Worm (Caenorhabditis elegans): ENCODE measurements around the gene Y105C5B.17.
A peak's percentile ranks its signal among the peaks of the same experiment; 100 is the strongest.

Gene Y105C5B.17

DNA sequence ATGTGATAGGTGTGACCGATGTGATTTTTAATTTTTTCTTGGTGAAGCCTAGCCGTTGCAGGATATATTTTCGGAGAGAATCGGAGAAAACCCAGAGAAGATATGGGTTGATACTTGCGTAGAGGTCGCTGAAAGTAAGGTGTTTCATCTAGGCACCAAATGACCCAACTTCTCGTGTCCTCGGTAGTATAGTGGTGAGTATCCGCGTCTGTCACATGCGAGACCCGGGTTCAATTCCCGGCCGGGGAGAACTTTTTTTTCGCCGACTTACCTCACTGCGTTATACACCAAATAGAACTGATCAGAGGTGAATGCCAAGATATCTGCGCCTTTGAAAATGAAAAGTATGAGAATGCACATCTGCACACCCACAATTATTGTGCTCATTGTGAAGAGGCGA, 31.1 kb upstream of the Y105C5B.17 start (continued):
- TF ChIP-seq ceh-28 (tag; optimal IDR thresholded peaks at IDR 0.05), result no peak
- TF ChIP-seq lin-29 (GFP tag; IDR thresholded peaks at IDR 0.05), result peak; percentile 53; the same call in 1 of the 2 replicates
- TF ChIP-seq spr-1 (tag; optimal IDR thresholded peaks at IDR 0.05), result peak; percentile 63
- TF ChIP-seq zfp-3 (GFP tag; conservative IDR thresholded peaks at IDR 0.05), result 0 out of 2 replicates have a peak, but pooled peaks have one; percentile 29
- TF ChIP-seq unc-130 (GFP tag; optimal IDR thresholded peaks at IDR 0.05), result no peak
- TF ChIP-seq T20F7.1 (GFP tag; optimal IDR thresholded peaks at IDR 0.05), result no peak
- no peak for TF ChIP-seq nhr-6 (tag; optimal IDR thresholded peaks at IDR 0.05)
- TF ChIP-seq Y75B8A.6 (GFP tag; IDR thresholded peaks at IDR 0.05), result peak; percentile 81; the same call in 1 of the 2 replicates
- TF ChIP-seq lin-1 (GFP tag; IDR thresholded peaks at IDR 0.05), result no peak
- no peak for TF ChIP-seq ceh-62 (tag; optimal IDR thresholded peaks at IDR 0.05)
- peak; percentile 61; the same call in 1 of the 2 replicates for TF ChIP-seq php-3 (GFP tag; IDR thresholded peaks at IDR 0.05)
- TF ChIP-seq sdz-12 (GFP tag; optimal IDR thresholded peaks at IDR 0.05), result no peak
- TF ChIP-seq zag-1 (tag; optimal IDR thresholded peaks at IDR 0.05), result no peak
- peak; percentile 84 for TF ChIP-seq F26F4.8 (GFP tag; conservative IDR thresholded peaks at IDR 0.05)
- peak; percentile 79 for TF ChIP-seq dmd-8 (GFP tag; IDR thresholded peaks at IDR 0.05)
- no peak for TF ChIP-seq jun-1 (tag; optimal IDR thresholded peaks at IDR 0.05)
- TF ChIP-seq daf-19 (GFP tag; conservative IDR thresholded peaks at IDR 0.05), result peak; percentile 68; the same call in 1 of the 2 replicates
- no peak for TF ChIP-seq tag-97 (GFP tag; IDR thresholded peaks at IDR 0.05)
- peak; percentile 73 for TF ChIP-seq mes-2 (tag; optimal IDR thresholded peaks at IDR 0.05; ENCODE audit: poor library complexity, severe bottlenecking)
- TF ChIP-seq madf-5 (GFP tag; IDR thresholded peaks at IDR 0.05), result peak; percentile 71 to 84; a peak in 3 of 4 replicates
- no peak for TF ChIP-seq ZK337.2 (GFP tag; IDR thresholded peaks at IDR 0.05)
- no peak for TF ChIP-seq skn-1 (tag; optimal IDR thresholded peaks at IDR 0.05)
- TF ChIP-seq Y105C5A.15 (GFP tag; IDR thresholded peaks at IDR 0.05), result 0 out of 2 replicates have a peak, but pooled peaks have one; percentile 46
- peak; percentile 89 for TF ChIP-seq lim-7 (GFP tag; IDR thresholded peaks at IDR 0.05)
- TF ChIP-seq hlh-30 (tag; optimal IDR thresholded peaks at IDR 0.05; ENCODE audit: insufficient read depth), result peak; percentile 87
- peak; percentile 44; the same call in 1 of the 2 replicates for TF ChIP-seq mxl-2 (GFP tag; conservative IDR thresholded peaks at IDR 0.05)
- no peak for TF ChIP-seq aha-1 (tag)
- TF ChIP-seq lin-13 (GFP tag; optimal IDR thresholded peaks at IDR 0.05), result no peak
- TF ChIP-seq fos-1 (tag; optimal IDR thresholded peaks at IDR 0.05), result no peak
- TF ChIP-seq T26A8.4 (GFP tag; IDR thresholded peaks at IDR 0.05), result peak; percentile 81
- peak; percentile 77 for TF ChIP-seq tra-1 (GFP tag; IDR thresholded peaks at IDR 0.05)
- TF ChIP-seq snpc-1.2 (GFP tag; IDR thresholded peaks at IDR 0.05), result peak; percentile 98
- peak; percentile 80 for TF ChIP-seq arid-1 (GFP tag; conservative IDR thresholded peaks at IDR 0.05)
- no peak for TF ChIP-seq ceh-32 (tag; optimal IDR thresholded peaks at IDR 0.05; ENCODE audit: poor library complexity)
- peak; percentile 66 for TF ChIP-seq lir-3 (tag; optimal IDR thresholded peaks at IDR 0.05)
- no peak for TF ChIP-seq aly-2 (tag; optimal IDR thresholded peaks at IDR 0.05)
- TF ChIP-seq nhr-10 (tag; optimal IDR thresholded peaks at IDR 0.05), result no peak
- TF ChIP-seq hmg-1.1 (GFP tag; IDR thresholded peaks at IDR 0.05), result peak; percentile 68
- peak; percentile 30; the same call in 1 of the 2 replicates for TF ChIP-seq set-16 (GFP tag; IDR thresholded peaks at IDR 0.05)
- no peak for TF ChIP-seq dpl-1 (GFP tag; optimal IDR thresholded peaks at IDR 0.05)
- TF ChIP-seq pqm-1 (tag; optimal IDR thresholded peaks at IDR 0.05), result no peak
- TF ChIP-seq dve-1 (tag; optimal IDR thresholded peaks at IDR 0.05; ENCODE audit: insufficient read depth), result peak; percentile 9
- TF ChIP-seq D1046.2 (GFP tag; IDR thresholded peaks at IDR 0.05), result peak; percentile 71; the same call in 1 of the 2 replicates
- TF ChIP-seq unc-62 (GFP tag; optimal IDR thresholded peaks at IDR 0.05 in 1 of 2), result no peak
- TF ChIP-seq unc-62 (tag; optimal IDR thresholded peaks at IDR 0.05), result no peak
- TF ChIP-seq madf-9 (GFP tag; conservative IDR thresholded peaks at IDR 0.05), result peak; percentile 65; the same call in 1 of the 2 replicates
- no peak for TF ChIP-seq F44E2.7 (GFP tag; IDR thresholded peaks at IDR 0.05)
- no peak for TF ChIP-seq lin-39 (tag; optimal IDR thresholded peaks at IDR 0.05)
- no peak for TF ChIP-seq fkh-10 (GFP tag; optimal IDR thresholded peaks at IDR 0.05)
- TF ChIP-seq nhr-28 (tag; optimal IDR thresholded peaks at IDR 0.05), result peak; percentile 3
- peak; percentile 68 for TF ChIP-seq dmd-6 (GFP tag; IDR thresholded peaks at IDR 0.05)

All from whole organism, L4 larva.